Worm (Caenorhabditis elegans) whole organism, L4/young adult: ENCODE results near the gene vps-8.

Experiments
- W03F9.2 ChIP-seq: fragments of 150-350 bp; optimal IDR thresholded peaks from 2 replicates; lab custom pipeline; 2014; ENCODE audit warnings: missing biosample characterization, missing genetic modification characterization
- dao-5 ChIP-seq: sonication (generic microtip); optimal IDR thresholded peaks from 2 replicates; lab custom pipeline; 2016; ENCODE audit warnings: missing genotype, missing genetic modification characterization, moderate library complexity, missing compliant biosample characterization
- him-1 ChIP-seq: sonication (generic microtip); optimal IDR thresholded peaks from 2 replicates; lab custom pipeline; 2016; ENCODE audit warnings: missing genotype, missing genetic modification reagents, missing genetic modification characterization, missing compliant biosample characterization

DNA sequence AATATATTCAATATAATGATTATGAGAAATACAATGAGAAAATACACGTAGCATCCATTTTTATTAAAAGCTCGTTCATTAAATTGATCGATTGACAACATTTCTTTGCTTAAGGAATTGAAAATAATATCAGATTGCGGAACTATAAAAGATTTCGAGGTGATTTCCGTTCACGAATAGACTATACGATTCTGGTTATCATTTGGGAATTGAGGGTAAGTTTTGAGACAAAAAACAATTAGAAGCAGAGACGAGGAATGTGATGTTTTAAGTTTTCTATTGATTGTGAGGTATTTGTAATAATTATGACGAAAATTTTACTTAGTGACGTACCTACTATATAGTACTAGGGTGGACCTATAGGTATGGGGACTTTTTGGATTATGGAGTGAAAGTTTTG, 36.9 kb downstream of the vps-8 start, which contains the start of gene sre-19:
- no peak for TF ChIP-seq him-1
- no peak for TF ChIP-seq dao-5
- no peak for TF ChIP-seq W03F9.2 (tag; lab: Kevin White, UChicago)
